Worm (Caenorhabditis elegans) whole organism, young adult: ENCODE measurements around the gene K09E3.7.

Experiments
- B0019.2 ChIP-seq: fragments of 200-800 bp; sonication (Bioruptor generic); conservative IDR thresholded peaks from 2 replicates; pipeline ENCODE4 v1.3.6; 2022; ENCODE audit warnings: missing genetic modification reagents, missing genetic modification characterization, missing compliant biosample characterization
- B0336.3 ChIP-seq: fragments of 200-800 bp; sonication (Bioruptor generic); IDR thresholded peaks from 2 replicates; pipeline ENCODE4 v1.3.6; 2022; ENCODE audit warnings: missing genetic modification characterization, missing compliant biosample characterization
- C17E4.6 ChIP-seq: fragments of 200-800 bp; sonication (Bioruptor generic); IDR thresholded peaks from 2 replicates; pipeline ENCODE4 v1.3.6; 2022; ENCODE audit warnings: missing genetic modification reagents, missing genetic modification characterization, missing compliant biosample characterization
- D2030.7 ChIP-seq: fragments of 200-800 bp; sonication (Bioruptor generic); IDR thresholded peaks from 2 replicates; pipeline ENCODE4 v1.3.6; 2022; ENCODE audit warnings: missing genetic modification reagents, missing genetic modification characterization, missing compliant biosample characterization
- F23B12.7 ChIP-seq: sonication (generic microtip); optimal IDR thresholded peaks from 2 replicates; lab custom pipeline; 2017; ENCODE audit warnings: missing genetic modification characterization, mild to moderate bottlenecking, missing compliant biosample characterization, antibody characterized with exemption, moderate library complexity; ENCODE audit not compliant: insufficient read depth
- F55B11.4 ChIP-seq: sonication (generic microtip); optimal IDR thresholded peaks from 2 replicates; lab custom pipeline; 2016; ENCODE audit warnings: missing compliant biosample characterization, missing genetic modification characterization, borderline replicate concordance; ENCODE audit not compliant: insufficient read depth
- F57A8.1 ChIP-seq: fragments of 200-800 bp; sonication (Bioruptor generic); optimal IDR thresholded peaks from 2 replicates; lab custom pipeline; 2018; ENCODE audit warnings: mild to moderate bottlenecking, missing genetic modification characterization, moderate library complexity, missing compliant biosample characterization
- F57C9.4 ChIP-seq: sonication (generic microtip); optimal IDR thresholded peaks from 2 replicates; lab custom pipeline; 2017; ENCODE audit warnings: mild to moderate bottlenecking, missing genetic modification characterization, missing compliant biosample characterization
- Y56A3A.18 ChIP-seq: fragments of 200-800 bp; sonication (Bioruptor generic); IDR thresholded peaks from 2 replicates; pipeline ENCODE4 v1.3.6; 2022; ENCODE audit warnings: missing genetic modification reagents, missing genetic modification characterization, missing compliant biosample characterization
- Y95B8A.8 ChIP-seq: fragments of 200-800 bp; sonication (Bioruptor generic); IDR thresholded peaks from 2 replicates; pipeline ENCODE4 v1.3.6; 2022; ENCODE audit warnings: missing genetic modification reagents, missing genetic modification characterization, missing compliant biosample characterization
- ZK185.1 ChIP-seq: sonication (generic microtip); optimal IDR thresholded peaks from 2 replicates; lab custom pipeline; 2016; ENCODE audit warnings: mild to moderate bottlenecking, missing genetic modification characterization, missing compliant biosample characterization; ENCODE audit not compliant: poor library complexity, severe bottlenecking
- akir-1 ChIP-seq: fragments of 200-800 bp; sonication (Bioruptor generic); optimal IDR thresholded peaks from 2 replicates; lab custom pipeline; 2018; ENCODE audit warnings: mild to moderate bottlenecking, missing genetic modification characterization, moderate library complexity, missing compliant biosample characterization
- aptf-2 ChIP-seq: fragments of 200-800 bp; sonication (Bioruptor generic); conservative IDR thresholded peaks from 2 replicates; pipeline ENCODE4 v1.3.6; 2022; ENCODE audit warnings: missing genetic modification reagents, missing genetic modification characterization, missing compliant biosample characterization
- aptf-3 ChIP-seq: fragments of 200-800 bp; sonication (Bioruptor generic); IDR thresholded peaks from 2 replicates; pipeline ENCODE4 v1.3.6; 2022; ENCODE audit warnings: missing genetic modification characterization, missing compliant biosample characterization
- attf-5 ChIP-seq: fragments of 200-800 bp; sonication (Bioruptor generic); optimal IDR thresholded peaks from 2 replicates; lab custom pipeline; 2018; ENCODE audit warnings: mild to moderate bottlenecking, missing genetic modification characterization, missing compliant biosample characterization
- bed-1 ChIP-seq: fragments of 200-800 bp; sonication (Bioruptor generic); IDR thresholded peaks from 2 replicates; pipeline ENCODE4 v1.3.6; 2022; ENCODE audit warnings: missing genetic modification reagents, missing genetic modification characterization, missing compliant biosample characterization
- ccch-3 ChIP-seq: fragments of 200-800 bp; sonication (Bioruptor generic); optimal IDR thresholded peaks from 2 replicates; lab custom pipeline; 2018; ENCODE audit warnings: mild to moderate bottlenecking, missing genetic modification characterization, missing compliant biosample characterization
- ceh-100 ChIP-seq: fragments of 200-800 bp; sonication (Bioruptor generic); IDR thresholded peaks from 2 replicates; pipeline ENCODE4 v1.3.6; 2022; ENCODE audit warnings: missing genetic modification reagents, missing genetic modification characterization, missing compliant biosample characterization
- ceh-40 ChIP-seq: fragments of 200-800 bp; sonication (Bioruptor generic); IDR thresholded peaks from 2 replicates; pipeline ENCODE4 v1.3.6; 2022; ENCODE audit warnings: missing genetic modification characterization, missing compliant biosample characterization
- ceh-58 ChIP-seq: fragments of 200-800 bp; sonication (Bioruptor generic); IDR thresholded peaks from 2 replicates; pipeline ENCODE4 v1.3.6; 2022; ENCODE audit warnings: missing genetic modification characterization, missing compliant biosample characterization
- dpff-1 ChIP-seq: sonication (generic microtip); optimal IDR thresholded peaks from 2 replicates; lab custom pipeline; 2017; ENCODE audit warnings: mild to moderate bottlenecking, missing genetic modification characterization, missing compliant biosample characterization
- egl-18 ChIP-seq: fragments of 200-800 bp; sonication (Bioruptor generic); IDR thresholded peaks from 2 replicates; pipeline ENCODE4 v1.3.6; 2022; ENCODE audit warnings: missing genetic modification reagents, missing genetic modification characterization, missing compliant biosample characterization
- gei-17 ChIP-seq: fragments of 200-800 bp; sonication (Bioruptor generic); optimal IDR thresholded peaks from 2 replicates; lab custom pipeline; 2018; ENCODE audit warnings: mild to moderate bottlenecking, missing genetic modification characterization, missing compliant biosample characterization
- hmg-1.2 ChIP-seq: fragments of 200-800 bp; sonication (Bioruptor generic); IDR thresholded peaks from 2 replicates; pipeline ENCODE4 v1.3.6; 2022; ENCODE audit warnings: missing genetic modification reagents, missing genetic modification characterization, missing compliant biosample characterization
- hsf-1 ChIP-seq: fragments of 200-800 bp; sonication (Bioruptor generic); IDR thresholded peaks from 2 replicates; pipeline ENCODE4 v1.3.6; 2022; ENCODE audit warnings: missing genetic modification reagents, missing genetic modification characterization, missing compliant biosample characterization
- let-526 ChIP-seq: fragments of 200-800 bp; sonication (Bioruptor generic); IDR thresholded peaks from 2 replicates; pipeline ENCODE4 v1.3.6; 2022; ENCODE audit warnings: missing genetic modification reagents, missing genetic modification characterization, missing compliant biosample characterization
- lin-26 ChIP-seq: fragments of 200-800 bp; sonication (Bioruptor generic); IDR thresholded peaks from 2 replicates; pipeline ENCODE4 v1.3.6; 2022; ENCODE audit warnings: missing genetic modification reagents, missing genetic modification characterization, missing compliant biosample characterization
- madf-3 ChIP-seq: fragments of 200-800 bp; sonication (Bioruptor generic); IDR thresholded peaks from 2 replicates; pipeline ENCODE4 v1.3.6; 2022; ENCODE audit warnings: missing genetic modification reagents, missing genetic modification characterization, missing compliant biosample characterization
- mel-28 ChIP-seq: sonication (generic microtip); optimal IDR thresholded peaks from 2 replicates; lab custom pipeline; 2016; ENCODE audit warnings: borderline replicate concordance, mild to moderate bottlenecking, missing genetic modification characterization, missing compliant biosample characterization
- nfya-1 ChIP-seq: sonication (generic microtip); optimal IDR thresholded peaks from 2 replicates; lab custom pipeline; 2017; ENCODE audit warnings: antibody characterized with exemption, missing compliant biosample characterization, missing genetic modification characterization, borderline replicate concordance; ENCODE audit not compliant: insufficient read depth
- nfya-2 ChIP-seq: fragments of 200-800 bp; sonication (Bioruptor generic); IDR thresholded peaks from 2 replicates; pipeline ENCODE4 v1.3.6; 2022; ENCODE audit warnings: missing genetic modification reagents, missing genetic modification characterization, missing compliant biosample characterization
- nhr-120 ChIP-seq: fragments of 200-800 bp; sonication (Bioruptor generic); IDR thresholded peaks from 2 replicates; pipeline ENCODE4 v1.3.6; 2022; ENCODE audit warnings: missing genetic modification characterization, missing compliant biosample characterization
- nhr-80 ChIP-seq: sonication (generic microtip); optimal IDR thresholded peaks from 2 replicates; lab custom pipeline; 2016; ENCODE audit warnings: missing genetic modification characterization, missing compliant biosample characterization
- nhr-90 ChIP-seq: sonication (generic microtip); optimal IDR thresholded peaks from 2 replicates; lab custom pipeline; 2016; ENCODE audit warnings: missing genotype, mild to moderate bottlenecking, missing genetic modification characterization, missing compliant biosample characterization
- rcor-1 ChIP-seq: fragments of 200-800 bp; sonication (Bioruptor generic); IDR thresholded peaks from 2 replicates; pipeline ENCODE4 v1.3.6; 2022; ENCODE audit warnings: missing genetic modification reagents, missing genetic modification characterization, missing compliant biosample characterization
- rec-8 ChIP-seq, 2 experiments: sonication (generic microtip); optimal IDR thresholded peaks; 2 replicates each; lab custom pipeline; 2016; ENCODE audit warnings: mild to moderate bottlenecking in 2 of 2, missing genetic modification characterization in 2 of 2, missing genetic modification reagents in 2 of 2, missing genotype in 2 of 2, missing biosample characterization in 1 of 2, missing compliant biosample characterization in 1 of 2, moderate library complexity in 1 of 2
- repo-1 ChIP-seq: sonication (generic microtip); optimal IDR thresholded peaks from 2 replicates; lab custom pipeline; 2017; ENCODE audit warnings: mild to moderate bottlenecking, missing genetic modification characterization, missing compliant biosample characterization
- sdz-38 ChIP-seq: sonication (generic microtip); optimal IDR thresholded peaks from 2 replicates; lab custom pipeline; 2016; ENCODE audit warnings: missing genotype, missing genetic modification characterization, missing compliant biosample characterization
- snpc-1.3 ChIP-seq: sonication (generic microtip); optimal IDR thresholded peaks from 2 replicates; lab custom pipeline; 2017; ENCODE audit warnings: missing genetic modification characterization, mild to moderate bottlenecking, missing compliant biosample characterization, antibody characterized with exemption, moderate library complexity, missing genotype, missing genetic modification reagents; ENCODE audit not compliant: insufficient read depth
- snpc-4 ChIP-seq, 5 experiments: fragments of 150-350 bp in 1 of 5; sonication (generic microtip) in 4 of 5; optimal IDR thresholded peaks; 2 replicates each; lab custom pipeline; 2014 to 2018; ENCODE audit warnings: missing genetic modification characterization in 5 of 5, missing biosample characterization in 3 of 5, antibody characterized with exemption in 2 of 5, mild to moderate bottlenecking in 2 of 5, missing compliant biosample characterization in 2 of 5, missing genotype in 2 of 5, moderate library complexity in 2 of 5, missing genetic modification reagents in 1 of 5
- somi-1 ChIP-seq: fragments of 200-800 bp; sonication (Bioruptor generic); optimal IDR thresholded peaks from 2 replicates; lab custom pipeline; 2018; ENCODE audit warnings: mild to moderate bottlenecking, missing genetic modification characterization, missing compliant biosample characterization
- sptf-2 ChIP-seq: fragments of 200-800 bp; sonication (Bioruptor generic); optimal IDR thresholded peaks from 2 replicates; lab custom pipeline; 2018; ENCODE audit warnings: mild to moderate bottlenecking, missing genetic modification characterization, missing compliant biosample characterization
- tbp1 ChIP-seq: fragments of 200-800 bp; sonication (Bioruptor generic); optimal IDR thresholded peaks from 2 replicates; lab custom pipeline; 2018; ENCODE audit warnings: mild to moderate bottlenecking, missing genetic modification characterization, missing compliant biosample characterization
- zim-3 ChIP-seq: sonication (generic microtip); optimal IDR thresholded peaks from 2 replicates; lab custom pipeline; 2017; ENCODE audit warnings: mild to moderate bottlenecking, missing genetic modification characterization, moderate library complexity, missing compliant biosample characterization
- ztf-26 ChIP-seq: sonication (generic microtip); optimal IDR thresholded peaks from 2 replicates; lab custom pipeline; 2017; ENCODE audit warnings: missing genetic modification characterization, missing compliant biosample characterization
- ztf-3 ChIP-seq: fragments of 200-800 bp; sonication (Bioruptor generic); optimal IDR thresholded peaks from 2 replicates; lab custom pipeline; 2018; ENCODE audit warnings: mild to moderate bottlenecking, missing genetic modification characterization, missing compliant biosample characterization

K09E3.7 gene

DNA sequence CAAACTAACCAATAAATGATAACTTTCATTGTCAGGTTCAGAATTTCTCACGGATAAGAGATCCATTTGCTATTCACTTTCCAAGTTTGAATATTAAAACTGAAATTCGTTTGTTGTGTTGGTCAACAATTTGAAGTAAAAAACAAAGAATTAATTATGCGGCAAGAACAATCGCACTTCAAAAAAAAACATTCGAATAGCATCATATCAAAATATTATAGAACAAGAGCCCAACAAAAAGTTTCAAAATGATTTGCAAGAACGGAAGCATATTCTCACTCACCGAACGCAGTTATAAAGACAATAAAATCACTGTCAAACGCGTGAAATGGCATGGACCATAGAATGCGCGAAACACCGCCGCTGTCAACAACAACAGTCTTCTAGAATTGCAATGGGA, at the start of gene K09E3.7:
TSS of gene K09E3.7 (minus strand) at position 101 of the 400 bp plus-strand sequence.
- TF ChIP-seq B0336.3 (GFP tag; lab: Robert Waterston, UW) (no peak), hsf-1 (GFP tag; lab: Robert Waterston, UW) (no peak), Y95B8A.8 (GFP tag; lab: Robert Waterston, UW) (no peak), ceh-58 (no peak), snpc-1.3 (tag; lab: Kevin White, UChicago) (no peak), tbp1 (GFP tag; lab: Kevin White, UChicago) (no peak), rec-8 (tag; optimal IDR thresholded peaks at IDR 0.05; lab: Kevin White, UChicago) (no peak), lin-26 (no peak), zim-3 (tag; lab: Kevin White, UChicago) (no peak), sdz-38 (tag; lab: Kevin White, UChicago) (no peak), nhr-80 (tag; lab: Kevin White, UChicago) (no peak), ceh-40 (GFP tag; lab: Robert Waterston, UW) (no peak)

DNA sequence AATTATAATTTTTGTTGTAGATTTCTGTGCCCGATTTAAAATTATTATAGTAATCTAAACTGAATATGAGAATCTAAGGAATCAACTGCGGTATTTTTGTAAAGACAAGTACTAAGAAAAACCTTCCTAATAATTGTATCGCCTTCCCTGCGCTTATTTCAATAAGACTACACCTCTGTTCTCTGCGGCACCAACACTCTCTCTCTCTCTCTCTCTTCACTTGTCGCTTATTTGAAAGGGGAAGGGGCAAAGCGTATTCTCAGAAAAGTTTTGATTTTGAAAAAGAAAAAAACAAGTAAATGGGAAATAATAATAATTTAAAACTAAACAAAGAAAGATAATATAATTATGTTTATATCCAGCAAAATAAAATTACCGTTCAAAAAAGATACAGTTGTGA, 46.9 kb upstream of the K09E3.7 start:
- TF ChIP-seq mel-28 (no peak), somi-1 (no peak), snpc-4 (GFP tag; optimal IDR thresholded peaks at IDR 0.05; lab: Kevin White, UChicago) (no peak), snpc-4 (tag; optimal IDR thresholded peaks at IDR 0.05; lab: Kevin White, UChicago) (peak in 1 of 4 experiments; percentile 1), aptf-2 (no peak), F57A8.1 (no peak), nfya-1 (no peak), let-526 (GFP tag; lab: Robert Waterston, UW) (0 out of 2 replicates have a peak, but pooled peaks have one; percentile 22), repo-1 (tag; lab: Kevin White, UChicago) (no peak), hmg-1.2 (GFP tag; lab: Robert Waterston, UW) (peak; percentile 73), rcor-1 (no peak), D2030.7 (no peak), madf-3 (GFP tag; lab: Robert Waterston, UW) (no peak), lin-26 (no peak), Y56A3A.18 (0 out of 2 replicates have a peak, but pooled peaks have one; percentile 23), aptf-3 (GFP tag; lab: Robert Waterston, UW) (no peak), ztf-26 (tag; lab: Kevin White, UChicago) (no peak), nhr-120 (GFP tag; lab: Robert Waterston, UW) (no peak), ceh-100 (GFP tag; lab: Robert Waterston, UW) (no peak), B0336.3 (GFP tag; lab: Robert Waterston, UW) (no peak), egl-18 (no peak), C17E4.6 (no peak), bed-1 (GFP tag; lab: Robert Waterston, UW) (no peak), F55B11.4 (tag; lab: Kevin White, UChicago) (no peak), gei-17 (peak; percentile 79), F57C9.4 (tag; lab: Kevin White, UChicago) (no peak), ZK185.1 (peak; percentile 38), dpff-1 (no peak), sptf-2 (GFP tag; lab: Kevin White, UChicago) (no peak), ccch-3 (GFP tag; lab: Kevin White, UChicago) (no peak), akir-1 (GFP tag; lab: Kevin White, UChicago) (no peak), B0019.2 (GFP tag; lab: Robert Waterston, UW) (no peak), zim-3 (tag; lab: Kevin White, UChicago) (no peak), ztf-3 (no peak), hsf-1 (GFP tag; lab: Robert Waterston, UW) (no peak), nhr-90 (tag; lab: Kevin White, UChicago) (no peak), attf-5 (GFP tag; lab: Kevin White, UChicago) (no peak), F23B12.7 (tag; lab: Kevin White, UChicago) (peak; percentile 47), nfya-2 (GFP tag; lab: Robert Waterston, UW) (no peak)
